Worm (Caenorhabditis elegans) whole organism, young adult: Measurements from ENCODE around the gene C36C9.12.
"Not testable (repeated sequence)": the region's sequence is repeated elsewhere in the genome, so short reads cannot be mapped to it uniquely, and the experiment has no call there.

Experiments used
- F55B11.4 ChIP-seq: sonication (generic microtip); optimal IDR thresholded peaks from 2 replicates; lab custom pipeline; 2016; ENCODE audit warnings: missing compliant biosample characterization, missing genetic modification characterization, borderline replicate concordance; ENCODE audit not compliant: insufficient read depth
- ama-1 ChIP-seq, 3 experiments: fragments of 150-350 bp in 1 of 3; sonication (generic microtip) in 2 of 3; optimal IDR thresholded peaks; 2 replicates each; lab custom pipeline; 2014 to 2018; ENCODE audit warnings: missing biosample characterization in 2 of 3, missing genetic modification characterization in 2 of 3, missing genetic modification reagents in 2 of 3
- hlh-26 ChIP-seq: fragments of 200-800 bp; sonication (Bioruptor generic); conservative IDR thresholded peaks from 2 replicates; pipeline ENCODE4 v1.3.6; 2022; ENCODE audit warnings: missing genetic modification reagents, missing genetic modification characterization, missing compliant biosample characterization
- nfya-1 ChIP-seq: sonication (generic microtip); optimal IDR thresholded peaks from 2 replicates; lab custom pipeline; 2017; ENCODE audit warnings: antibody characterized with exemption, missing compliant biosample characterization, missing genetic modification characterization, borderline replicate concordance; ENCODE audit not compliant: insufficient read depth
- nfyb-1 ChIP-seq: fragments of 200-800 bp; sonication (Bioruptor generic); IDR thresholded peaks from 2 replicates; pipeline ENCODE4 v1.3.6; 2022; ENCODE audit warnings: missing genetic modification reagents, missing genetic modification characterization, missing compliant biosample characterization
- sdz-38 ChIP-seq: sonication (generic microtip); optimal IDR thresholded peaks from 2 replicates; lab custom pipeline; 2016; ENCODE audit warnings: missing genotype, missing genetic modification characterization, missing compliant biosample characterization
- snpc-3.4 ChIP-seq: sonication (generic microtip); optimal IDR thresholded peaks from 2 replicates; lab custom pipeline; 2017; ENCODE audit warnings: missing genetic modification characterization, mild to moderate bottlenecking, missing compliant biosample characterization, antibody characterized with exemption, moderate library complexity, missing genotype, missing genetic modification reagents
- unc-62 ChIP-seq: fragments of 150-350 bp; optimal IDR thresholded peaks from 2 replicates; lab custom pipeline; 2014; ENCODE audit warnings: missing biosample characterization, missing genetic modification reagents, missing genetic modification characterization

DNA sequence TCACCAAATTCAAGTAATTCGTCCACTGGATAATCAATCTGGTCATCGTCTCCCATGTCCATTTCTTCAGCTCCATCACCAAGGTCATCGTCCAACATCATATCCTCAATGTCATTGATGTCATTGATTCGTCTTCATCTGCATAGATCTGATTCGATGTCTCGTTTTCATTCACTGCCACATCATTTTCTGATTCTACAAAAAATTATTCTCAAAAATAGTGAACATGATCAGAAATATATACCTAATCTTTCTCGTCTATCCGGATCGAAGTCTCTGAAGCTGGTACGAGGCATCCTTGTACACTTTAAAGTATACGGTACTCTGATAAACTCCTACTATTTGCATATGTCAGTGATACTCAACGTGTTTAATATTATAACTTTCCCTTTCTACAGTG lies 7.0 kb upstream of the C36C9.12 start, which contains the start of gene C36C9.4:
- TF ChIP-seq nfya-1 (tag; lab: Kevin White, UChicago); unc-62; nfyb-1 (GFP tag; lab: Robert Waterston, UW); snpc-3.4; hlh-26 (GFP tag; lab: Robert Waterston, UW); ama-1 (optimal IDR thresholded peaks at IDR 0.05; lab: Kevin White, UChicago); ama-1 (GFP tag; optimal IDR thresholded peaks at IDR 0.05; lab: Kevin White, UChicago); F55B11.4 (tag; lab: Kevin White, UChicago); sdz-38 (tag; lab: Kevin White, UChicago): not testable (repeated sequence)
